Fruit fly (Drosophila melanogaster) whole organism, adult: Measurements from ENCODE around the gene Gmap.

Experiments
- CG11617 ChIP-seq: fragments of 200-800 bp; sonication (Bioruptor generic); optimal IDR thresholded peaks from 2 replicates; lab custom pipeline; 2017; ENCODE audit warnings: mild to moderate bottlenecking, missing biosample characterization, missing genetic modification reagents, missing genetic modification characterization
- CG12768 ChIP-seq: fragments of 200-800 bp; sonication (Bioruptor generic); optimal IDR thresholded peaks from 2 replicates; lab custom pipeline; 2017; ENCODE audit warnings: missing biosample characterization, missing genetic modification characterization, mild to moderate bottlenecking, moderate library complexity, missing genetic modification reagents
- CG14711 ChIP-seq: fragments of 200-800 bp; sonication (Bioruptor generic); optimal IDR thresholded peaks from 2 replicates; lab custom pipeline; 2018; ENCODE audit warnings: missing biosample characterization, mild to moderate bottlenecking, missing genetic modification characterization, moderate library complexity
- CG1620 ChIP-seq: fragments of 200-800 bp; sonication (Bioruptor generic); optimal IDR thresholded peaks from 2 replicates; lab custom pipeline; 2016; ENCODE audit warnings: missing biosample characterization, missing genetic modification characterization
- CG33017 ChIP-seq: fragments of 200-800 bp; sonication (Bioruptor generic); optimal IDR thresholded peaks from 2 replicates; lab custom pipeline; 2018; ENCODE audit warnings: missing biosample characterization, mild to moderate bottlenecking, missing genetic modification characterization, moderate library complexity
- CG5204 ChIP-seq: fragments of 200-800 bp; sonication (Bioruptor generic); optimal IDR thresholded peaks from 2 replicates; lab custom pipeline; 2016; ENCODE audit warnings: missing biosample characterization, missing genetic modification characterization
- CG7045 ChIP-seq: fragments of 200-800 bp; sonication (Bioruptor generic); optimal IDR thresholded peaks from 2 replicates; lab custom pipeline; 2017; ENCODE audit warnings: missing biosample characterization, mild to moderate bottlenecking, missing genetic modification characterization
- CG7101 ChIP-seq: fragments of 200-800 bp; sonication (Bioruptor generic); optimal IDR thresholded peaks from 2 replicates; lab custom pipeline; 2018; ENCODE audit warnings: missing biosample characterization, mild to moderate bottlenecking, missing genetic modification characterization, moderate library complexity
- Clk ChIP-seq: fragments of 200-800 bp; sonication (Bioruptor generic); optimal IDR thresholded peaks from 2 replicates; lab custom pipeline; 2017; ENCODE audit warnings: missing biosample characterization, missing genetic modification characterization
- Crg-1 ChIP-seq: fragments of 200-800 bp; sonication (Bioruptor generic); optimal IDR thresholded peaks from 2 replicates; lab custom pipeline; 2016; ENCODE audit warnings: missing biosample characterization, missing genetic modification characterization
- Hr96 ChIP-seq: fragments of 200-800 bp; sonication (Bioruptor generic); optimal IDR thresholded peaks from 2 replicates; lab custom pipeline; 2016; ENCODE audit warnings: missing biosample characterization, missing genetic modification characterization
- Mnt ChIP-seq: fragments of 200-800 bp; sonication (Bioruptor generic); optimal IDR thresholded peaks from 2 replicates; lab custom pipeline; 2016; ENCODE audit warnings: missing biosample characterization, mild to moderate bottlenecking, missing genetic modification characterization
- bab1 ChIP-seq: fragments of 200-800 bp; sonication (Bioruptor generic); optimal IDR thresholded peaks from 3 replicates; lab custom pipeline; 2019; ENCODE audit warnings: missing biosample characterization, mild to moderate bottlenecking, missing genetic modification characterization, moderate library complexity
- cic ChIP-seq: fragments of 200-800 bp; sonication (Bioruptor generic); optimal IDR thresholded peaks from 2 replicates; lab custom pipeline; 2017; ENCODE audit warnings: missing biosample characterization, mild to moderate bottlenecking, missing genetic modification characterization, moderate library complexity
- cnc ChIP-seq, 2 experiments: fragments of >200 bp; optimal IDR thresholded peaks; 2 replicates each; lab custom pipeline; 2017
- kay ChIP-seq: fragments of 200-800 bp; sonication (Bioruptor generic); peaks from one replicate; lab custom pipeline; 2016; ENCODE audit warnings: missing biosample characterization, missing genetic modification characterization, borderline replicate concordance
- ovo ChIP-seq: fragments of 200-800 bp; sonication (Bioruptor generic); optimal IDR thresholded peaks from 2 replicates; lab custom pipeline; 2016; ENCODE audit warnings: missing biosample characterization, missing genetic modification characterization
- pad ChIP-seq: fragments of 200-800 bp; sonication (Bioruptor generic); optimal IDR thresholded peaks from 3 replicates; lab custom pipeline; 2017; ENCODE audit warnings: missing biosample characterization, missing genetic modification characterization, mild to moderate bottlenecking, moderate library complexity, missing genetic modification reagents
- tj ChIP-seq: fragments of 200-800 bp; sonication (Bioruptor generic); optimal IDR thresholded peaks from 3 replicates; lab custom pipeline; 2017; ENCODE audit warnings: missing biosample characterization, mild to moderate bottlenecking, missing genetic modification characterization, moderate library complexity
- toe ChIP-seq: fragments of 200-800 bp; sonication (Bioruptor generic); optimal IDR thresholded peaks from 2 replicates; lab custom pipeline; 2016; ENCODE audit warnings: missing biosample characterization, missing genetic modification characterization

The Gmap gene

dm6 chrX:15530369-15530768 is 43.6 kb downstream of the Gmap start:
- TF ChIP-seq CG5204 (peak; percentile 24), ovo (GFP tag; lab: Kevin White, UChicago) (no peak), CG14711 (tag; lab: Kevin White, UChicago) (peak; percentile 4), Hr96 (GFP tag; lab: Kevin White, UChicago) (peak; percentile 16)

- TF ChIP-seq tj: no peak
- TF ChIP-seq bab1: no peak
- TF ChIP-seq ovo (GFP tag; lab: Kevin White, UChicago): no peak
- TF ChIP-seq CG1620 (GFP tag; lab: Kevin White, UChicago): no peak
- no peak for TF ChIP-seq CG5204
- no peak for TF ChIP-seq CG7101
Measured at dm6 chrX:15532062-15532461, 45.3 kb downstream of the Gmap start.

- no peak for TF ChIP-seq CG5204
- TF ChIP-seq cnc (optimal IDR thresholded peaks at IDR 0.05; lab: Kevin White, UChicago): no peak
- no peak for TF ChIP-seq ovo (GFP tag; lab: Kevin White, UChicago)
- no peak for TF ChIP-seq CG1620 (GFP tag; lab: Kevin White, UChicago)
- TF ChIP-seq toe: no peak
- TF ChIP-seq tj: no peak
- TF ChIP-seq Crg-1 (GFP tag; lab: Kevin White, UChicago): no peak
- no peak for TF ChIP-seq cic (GFP tag; lab: Kevin White, UChicago)
- no peak for TF ChIP-seq kay
Measured at dm6 chrX:15539856-15540488, 53.2 kb downstream of the Gmap start.

dm6 chrX:15543479-15544044 is 56.8 kb downstream of the Gmap start:
- TF ChIP-seq CG7045 (GFP tag; lab: Kevin White, UChicago) (peak; percentile 13), cic (GFP tag; lab: Kevin White, UChicago) (no peak), CG33017 (tag; lab: Kevin White, UChicago) (no peak), CG14711 (tag; lab: Kevin White, UChicago) (peak; percentile 42), CG1620 (GFP tag; lab: Kevin White, UChicago) (no peak), ovo (GFP tag; lab: Kevin White, UChicago) (no peak), CG11617 (peak; percentile 9), pad (GFP tag; lab: Kevin White, UChicago) (no peak), tj (no peak), cnc (optimal IDR thresholded peaks at IDR 0.05; lab: Kevin White, UChicago) (no peak), Mnt (GFP tag; lab: Kevin White, UChicago) (no peak), kay (peak; percentile 82), CG7101 (peak; percentile 55), Crg-1 (GFP tag; lab: Kevin White, UChicago) (no peak), CG12768 (no peak), Hr96 (GFP tag; lab: Kevin White, UChicago) (no peak), bab1 (no peak), CG5204 (no peak), Clk (GFP tag; lab: Kevin White, UChicago) (no peak), toe (no peak)

- TF ChIP-seq cnc (optimal IDR thresholded peaks at IDR 0.05; lab: Kevin White, UChicago): no peak
- TF ChIP-seq pad (GFP tag; lab: Kevin White, UChicago): no peak
- TF ChIP-seq CG5204: no peak
- TF ChIP-seq CG14711 (tag; lab: Kevin White, UChicago): no peak
- TF ChIP-seq Clk (GFP tag; lab: Kevin White, UChicago): no peak
- TF ChIP-seq cic (GFP tag; lab: Kevin White, UChicago): no peak
- TF ChIP-seq CG33017 (tag; lab: Kevin White, UChicago): no peak
Measured at dm6 chrX:15545467-15546197, 58.9 kb downstream of the Gmap start.

dm6 chrX:15549055-15549454 is 62.3 kb downstream of the Gmap start:
- no peak for TF ChIP-seq CG5204
- no peak for TF ChIP-seq CG14711 (tag; lab: Kevin White, UChicago)
- no peak for TF ChIP-seq Mnt (GFP tag; lab: Kevin White, UChicago)
- no peak for TF ChIP-seq pad (GFP tag; lab: Kevin White, UChicago)
- no peak for TF ChIP-seq ovo (GFP tag; lab: Kevin White, UChicago)
- TF ChIP-seq cic (GFP tag; lab: Kevin White, UChicago): no peak
- TF ChIP-seq CG7045 (GFP tag; lab: Kevin White, UChicago): no peak
- TF ChIP-seq Hr96 (GFP tag; lab: Kevin White, UChicago): no peak
- no peak for TF ChIP-seq cnc (optimal IDR thresholded peaks at IDR 0.05; lab: Kevin White, UChicago)
- TF ChIP-seq CG1620 (GFP tag; lab: Kevin White, UChicago): no peak
- TF ChIP-seq CG12768: no peak
- no peak for TF ChIP-seq tj

- no peak for TF ChIP-seq Crg-1 (GFP tag; lab: Kevin White, UChicago)
- TF ChIP-seq bab1: peak; percentile 17
Measured at dm6 chrX:15552472-15552888, 65.8 kb downstream of the Gmap start.
